Fruit fly (Drosophila melanogaster): ENCODE data around the gene CG9330.

The CG9330 gene

dm6 chr3L:19566127-19566526 is 19.9 kb upstream of the CG9330 start (continued):
- TF ChIP-seq HLHmδ (GFP tag; optimal IDR thresholded peaks at IDR 0.05), result no peak
- no peak for TF ChIP-seq CG15479 (GFP tag; optimal IDR thresholded peaks at IDR 0.05)
- no peak for TF ChIP-seq lov (optimal IDR thresholded peaks at IDR 0.05)
- no peak for TF ChIP-seq lov (GFP tag; IDR thresholded peaks at IDR 0.05)
- no peak for TF ChIP-seq stc (GFP tag; IDR thresholded peaks at IDR 0.05)
- no peak for TF ChIP-seq CG7786 (GFP tag; optimal IDR thresholded peaks at IDR 0.05)
- peak; percentile 71; the same call in 1 of the 3 replicates for TF ChIP-seq CG2199 (GFP tag; IDR thresholded peaks at IDR 0.05)
- TF ChIP-seq CG6791 (GFP tag; IDR thresholded peaks at IDR 0.05; ENCODE audit: partially characterized antibody), result no peak
- no peak for TF ChIP-seq phol (tag; optimal IDR thresholded peaks at IDR 0.05)
- no peak for TF ChIP-seq dm (GFP tag; optimal IDR thresholded peaks at IDR 0.05)
- no peak for TF ChIP-seq CG30431 (GFP tag; optimal IDR thresholded peaks at IDR 0.05)
- TF ChIP-seq vnd (GFP tag; IDR thresholded peaks at IDR 0.05; ENCODE audit: partially characterized antibody), result no peak
- peak; percentile 31 for TF ChIP-seq abd-A (tag; optimal IDR thresholded peaks at IDR 0.05)
- TF ChIP-seq CG34422 (GFP tag; IDR thresholded peaks at IDR 0.05), result no peak
- no peak for TF ChIP-seq CG6765 (GFP tag; optimal IDR thresholded peaks at IDR 0.05)
- peak; percentile 16 for TF ChIP-seq Deaf1 (tag; optimal IDR thresholded peaks at IDR 0.05)
- no peak for TF ChIP-seq tio (GFP tag; optimal IDR thresholded peaks at IDR 0.05)
- TF ChIP-seq CG9797 (GFP tag; optimal IDR thresholded peaks at IDR 0.05), result no peak
- no peak for TF ChIP-seq stwl (tag; optimal IDR thresholded peaks at IDR 0.05)
- no peak for TF ChIP-seq gt (GFP tag; IDR thresholded peaks at IDR 0.05)
- TF ChIP-seq CG8089 (GFP tag; optimal IDR thresholded peaks at IDR 0.05), result no peak
- TF ChIP-seq CG6175 (GFP tag; IDR thresholded peaks at IDR 0.05), result 0 out of 3 replicates have a peak, but pooled peaks have one; percentile 34
- TF ChIP-seq Med (GFP tag), result peak; percentile 48
- TF ChIP-seq NFAT (GFP tag; IDR thresholded peaks at IDR 0.05), result no peak
- no peak for TF ChIP-seq CG17385 (GFP tag; optimal IDR thresholded peaks at IDR 0.05)
- no peak for TF ChIP-seq CG15601 (tag; optimal IDR thresholded peaks at IDR 0.05)
- no peak for TF ChIP-seq CG11456 (GFP tag; IDR thresholded peaks at IDR 0.05)
- TF ChIP-seq sisA (GFP tag; IDR thresholded peaks at IDR 0.05), result no peak
- TF ChIP-seq CG13775 (GFP tag; optimal IDR thresholded peaks at IDR 0.05), result no peak
- no peak for TF ChIP-seq ewg (GFP tag; optimal IDR thresholded peaks at IDR 0.05)
- no peak for TF ChIP-seq sens-2 (GFP tag; IDR thresholded peaks at IDR 0.05)
- TF ChIP-seq CG13894 (tag; optimal IDR thresholded peaks at IDR 0.05), result peak; percentile 100
- peak; percentile 68 for TF ChIP-seq vvl (GFP tag; IDR thresholded peaks at IDR 0.05)
- no peak for TF ChIP-seq inv (GFP tag; IDR thresholded peaks at IDR 0.05; ENCODE audit: partially characterized antibody)
- TF ChIP-seq CG12769 (tag; optimal IDR thresholded peaks at IDR 0.05), result peak; percentile 75
- no peak for TF ChIP-seq luna (GFP tag; optimal IDR thresholded peaks at IDR 0.05)
- no peak for TF ChIP-seq h (optimal IDR thresholded peaks at IDR 0.05)
- no peak for TF ChIP-seq Gsc (GFP tag; IDR thresholded peaks at IDR 0.05)
- TF ChIP-seq dati (GFP tag; IDR thresholded peaks at IDR 0.05), result no peak
- no peak for TF ChIP-seq ci (GFP tag; IDR thresholded peaks at IDR 0.05)
- TF ChIP-seq Hr78 (GFP tag; optimal IDR thresholded peaks at IDR 0.05), result no peak
- TF ChIP-seq CG30020 (tag; optimal IDR thresholded peaks at IDR 0.05), result no peak
- no peak for TF ChIP-seq jigr1 (GFP tag; IDR thresholded peaks at IDR 0.05)
- TF ChIP-seq Ets65A (GFP tag), result peak; percentile 53
- no peak for TF ChIP-seq CG33213 (GFP tag; optimal IDR thresholded peaks at IDR 0.05)
- no peak for TF ChIP-seq otp (GFP tag; IDR thresholded peaks at IDR 0.05)
- TF ChIP-seq Taf1 (GFP tag; IDR thresholded peaks at IDR 0.05), result no peak
- no peak for TF ChIP-seq CG14710 (tag; optimal IDR thresholded peaks at IDR 0.05)
